Fruit fly (Drosophila melanogaster) whole organism, embryonic: ENCODE results near the gene CG8206.

Experiments
- CG2199 ChIP-seq: fragments of 200-800 bp; sonication (Bioruptor generic); IDR thresholded peaks from 3 replicates; pipeline ENCODE4 v1.3.6; 2022; ENCODE audit warnings: missing biosample characterization, missing genetic modification characterization
- Gsc ChIP-seq: fragments of 200-800 bp; sonication (Bioruptor generic); IDR thresholded peaks from 2 replicates; pipeline ENCODE4 v1.3.6; 2022; ENCODE audit warnings: missing biosample characterization, missing genetic modification characterization
- TFAM ChIP-seq: fragments of 200-800 bp; sonication (Bioruptor generic); optimal IDR thresholded peaks from 2 replicates; lab custom pipeline; 2017; ENCODE audit warnings: missing biosample characterization, missing genetic modification characterization, inconsistent platforms

DNA sequence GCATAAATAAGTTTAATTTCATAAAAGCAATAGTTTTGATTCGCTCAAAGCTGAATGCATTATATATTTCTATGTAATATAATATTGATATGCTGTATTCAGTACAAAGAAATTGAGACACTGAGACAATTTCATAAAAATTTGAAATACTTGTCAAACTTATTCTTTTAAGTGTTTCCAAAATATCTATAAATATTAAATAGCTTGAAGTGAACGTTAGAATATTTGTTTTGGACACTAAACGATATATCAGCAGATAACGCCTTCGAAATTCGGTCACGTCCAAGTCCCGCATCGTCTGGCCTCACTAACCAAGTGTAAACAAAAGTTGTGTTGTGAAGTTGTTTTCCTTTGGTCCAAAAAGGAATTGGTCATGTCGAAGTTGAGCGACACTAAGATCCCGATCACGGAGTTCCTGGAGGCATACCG lies 28.3 kb upstream of the CG8206 start:
- TF ChIP-seq CG2199 (GFP tag; lab: Robert Waterston, UW) (no peak), Gsc (GFP tag; lab: Robert Waterston, UW) (no peak), TFAM (no peak)
